Worm (Caenorhabditis elegans) whole organism, L1 larva: ENCODE results near the gene F59E12.1.

Experiments used
- C04F5.9 ChIP-seq: sonication (generic microtip); optimal IDR thresholded peaks from 2 replicates; lab custom pipeline; 2016; ENCODE audit warnings: missing genetic modification characterization, missing compliant biosample characterization
- C34B4.2 ChIP-seq: sonication (generic microtip); optimal IDR thresholded peaks from 2 replicates; lab custom pipeline; 2017; ENCODE audit warnings: mild to moderate bottlenecking, missing genetic modification characterization, missing compliant biosample characterization
- F16B12.6 ChIP-seq: fragments of 150-350 bp; optimal IDR thresholded peaks from 2 replicates; lab custom pipeline; 2014; ENCODE audit warnings: missing biosample characterization, missing genetic modification characterization
- Y116A8C.19 ChIP-seq: sonication (generic microtip); optimal IDR thresholded peaks from 2 replicates; lab custom pipeline; 2016; ENCODE audit warnings: missing compliant biosample characterization, missing genetic modification characterization, borderline replicate concordance
- blmp-1 ChIP-seq: fragments of 150-350 bp; optimal IDR thresholded peaks from 2 replicates; lab custom pipeline; 2014; ENCODE audit warnings: missing biosample characterization, missing genetic modification characterization
- ceh-63 ChIP-seq: fragments of 200-800 bp; sonication (Bioruptor generic); optimal IDR thresholded peaks from 2 replicates; lab custom pipeline; 2018; ENCODE audit warnings: mild to moderate bottlenecking, missing genetic modification characterization, missing compliant biosample characterization
- ceh-8 ChIP-seq: fragments of 200-800 bp; sonication (Bioruptor generic); optimal IDR thresholded peaks from 2 replicates; lab custom pipeline; 2018; ENCODE audit warnings: mild to moderate bottlenecking, missing genetic modification characterization, moderate library complexity, missing compliant biosample characterization
- ceh-88 ChIP-seq: fragments of 200-800 bp; sonication (Bioruptor generic); IDR thresholded peaks from 2 replicates; pipeline ENCODE4 v1.3.6; 2022; ENCODE audit warnings: missing genetic modification characterization, missing compliant biosample characterization
- ces-1 ChIP-seq: fragments of 150-350 bp; optimal IDR thresholded peaks from 2 replicates; lab custom pipeline; 2014; ENCODE audit warnings: missing biosample characterization, missing genetic modification reagents, missing genetic modification characterization
- dsc-1 ChIP-seq: sonication (generic microtip); optimal IDR thresholded peaks from 2 replicates; lab custom pipeline; 2016; ENCODE audit warnings: mild to moderate bottlenecking, missing genetic modification characterization, missing compliant biosample characterization
- egl-13 ChIP-seq: sonication (generic microtip); optimal IDR thresholded peaks from 2 replicates; lab custom pipeline; 2016; ENCODE audit warnings: missing genotype, missing genetic modification reagents, missing genetic modification characterization, missing compliant biosample characterization
- egl-27 ChIP-seq, 2 experiments: fragments of 150-350 bp in 1 of 2; sonication (generic microtip); optimal IDR thresholded peaks; 3 replicates each; lab custom pipeline; 2017 to 2018; ENCODE audit warnings: missing biosample characterization in 2 of 2, missing genetic modification characterization in 2 of 2, missing genetic modification reagents in 2 of 2
- elt-3 ChIP-seq, 6 experiments: fragments of 150-350 bp in 1 of 6; sonication (generic microtip); optimal IDR thresholded peaks; 2 replicates each; lab custom pipeline; 2017 to 2018; ENCODE audit warnings: missing biosample characterization in 6 of 6, missing genetic modification characterization in 6 of 6, inconsistent platforms in 1 of 6
- ets-5 ChIP-seq: fragments of 200-800 bp; sonication (Bioruptor generic); IDR thresholded peaks from 2 replicates; pipeline ENCODE4 v1.3.6; 2022; ENCODE audit warnings: missing genetic modification characterization, missing compliant biosample characterization
- fkh-8 ChIP-seq: sonication (generic microtip); optimal IDR thresholded peaks from 2 replicates; lab custom pipeline; 2016; ENCODE audit warnings: mild to moderate bottlenecking, missing genetic modification characterization, missing compliant biosample characterization
- fos-1 ChIP-seq: fragments of 150-350 bp; optimal IDR thresholded peaks from 2 replicates; lab custom pipeline; 2014; ENCODE audit warnings: missing biosample characterization, missing genetic modification characterization
- hpl-2 ChIP-seq: fragments of 150-350 bp; optimal IDR thresholded peaks from 2 replicates; lab custom pipeline; 2014; ENCODE audit warnings: missing biosample characterization, missing genetic modification reagents, missing genetic modification characterization
- jun-1 ChIP-seq: fragments of 150-350 bp; optimal IDR thresholded peaks from 2 replicates; lab custom pipeline; 2014; ENCODE audit warnings: missing biosample characterization, missing genetic modification reagents, missing genetic modification characterization
- lin-14 ChIP-seq: fragments of 200-800 bp; sonication (Bioruptor generic); optimal IDR thresholded peaks from 2 replicates; lab custom pipeline; 2018; ENCODE audit warnings: mild to moderate bottlenecking, missing genetic modification characterization, moderate library complexity, missing compliant biosample characterization
- lin-35 ChIP-seq, 2 experiments: fragments of 150-350 bp; optimal IDR thresholded peaks; 2 replicates each; lab custom pipeline; 2014; ENCODE audit warnings: missing biosample characterization in 2 of 2, missing genetic modification characterization in 2 of 2, missing genetic modification reagents in 2 of 2
- lin-39 ChIP-seq: fragments of 150-350 bp; optimal IDR thresholded peaks from 2 replicates; lab custom pipeline; 2014; ENCODE audit warnings: missing biosample characterization, missing genetic modification reagents, missing genetic modification characterization
- mab-9 ChIP-seq: fragments of 200-800 bp; sonication (Bioruptor generic); IDR thresholded peaks from 2 replicates; pipeline ENCODE4 v1.3.6; 2022; ENCODE audit warnings: missing genetic modification reagents, missing genetic modification characterization, missing compliant biosample characterization
- nhr-12 ChIP-seq: sonication (generic microtip); optimal IDR thresholded peaks from 2 replicates; lab custom pipeline; 2017; ENCODE audit warnings: missing biosample characterization, missing genetic modification characterization
- nhr-237 ChIP-seq: fragments of 150-350 bp; optimal IDR thresholded peaks from 2 replicates; lab custom pipeline; 2014; ENCODE audit warnings: missing biosample characterization, missing genetic modification characterization
- nhr-90 ChIP-seq: sonication (generic microtip); optimal IDR thresholded peaks from 2 replicates; lab custom pipeline; 2016; ENCODE audit warnings: mild to moderate bottlenecking, missing genetic modification characterization, missing compliant biosample characterization; ENCODE audit not compliant: poor library complexity
- pqm-1 ChIP-seq: sonication (generic microtip); optimal IDR thresholded peaks from 3 replicates; lab custom pipeline; 2017; ENCODE audit warnings: missing biosample characterization, missing genetic modification characterization
- skn-1 ChIP-seq: fragments of 150-350 bp; optimal IDR thresholded peaks from 2 replicates; lab custom pipeline; 2014; ENCODE audit warnings: missing biosample characterization, missing genetic modification characterization
- snu-23 ChIP-seq: sonication (generic microtip); optimal IDR thresholded peaks from 2 replicates; lab custom pipeline; 2016; ENCODE audit warnings: missing genetic modification characterization, missing compliant biosample characterization
- tbx-2 ChIP-seq: sonication (generic microtip); optimal IDR thresholded peaks from 2 replicates; lab custom pipeline; 2016; ENCODE audit warnings: missing genetic modification characterization, missing compliant biosample characterization
- tlp-1 ChIP-seq: fragments of 150-350 bp; optimal IDR thresholded peaks from 2 replicates; lab custom pipeline; 2014; ENCODE audit warnings: missing biosample characterization, missing genetic modification characterization
- unc-30 ChIP-seq: sonication (generic microtip); optimal IDR thresholded peaks from 2 replicates; lab custom pipeline; 2017; ENCODE audit warnings: missing biosample characterization, missing genetic modification characterization
- unc-86 ChIP-seq: sonication (generic microtip); optimal IDR thresholded peaks from 2 replicates; lab custom pipeline; 2016; ENCODE audit warnings: missing genetic modification characterization, missing compliant biosample characterization
- unc-98 ChIP-seq: fragments of 200-800 bp; sonication (Bioruptor generic); IDR thresholded peaks from 2 replicates; pipeline ENCODE4 v1.3.6; 2022; ENCODE audit warnings: missing genetic modification characterization, missing compliant biosample characterization
- vab-15 ChIP-seq: sonication (generic microtip); optimal IDR thresholded peaks from 2 replicates; lab custom pipeline; 2017; ENCODE audit warnings: missing genotype, mild to moderate bottlenecking, missing genetic modification characterization, missing compliant biosample characterization
- ztf-11 ChIP-seq, 2 experiments: sonication (generic microtip); optimal IDR thresholded peaks; 2 replicates each; lab custom pipeline; 2016 to 2017; ENCODE audit warnings: missing genetic modification characterization in 2 of 2, missing biosample characterization in 1 of 2, missing compliant biosample characterization in 1 of 2
- ztf-4 ChIP-seq: fragments of 150-350 bp; optimal IDR thresholded peaks from 2 replicates; lab custom pipeline; 2014; ENCODE audit warnings: missing biosample characterization, missing genetic modification characterization

F59E12.1 gene

DNA sequence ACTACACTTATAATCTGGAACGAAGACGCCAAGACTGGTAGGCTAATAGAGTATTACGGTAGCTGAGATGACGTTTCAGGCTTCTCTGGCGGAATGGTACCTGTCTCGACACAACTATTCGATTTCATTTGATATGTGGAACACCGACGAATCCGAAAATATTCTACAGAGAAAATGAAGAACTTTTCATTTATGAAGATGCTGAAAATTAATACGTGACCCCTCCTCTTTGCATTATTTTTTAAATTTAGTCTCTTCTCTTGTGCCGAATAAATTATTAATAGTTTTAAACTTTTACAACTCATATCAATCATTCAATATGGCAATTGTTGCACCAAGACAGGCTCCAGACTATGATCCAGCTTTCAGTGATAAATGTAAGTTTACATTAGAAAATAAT, 11.7 kb downstream of the F59E12.1 start, which contains the start of gene C25H3.16:
TSS of gene C25H3.16 (plus strand) at position 301 of the 400 bp plus-strand sequence.
- no peak for TF ChIP-seq nhr-237 (tag; lab: Kevin White, UChicago)
- no peak for TF ChIP-seq elt-3 (tag; optimal IDR thresholded peaks at IDR 0.05; lab: Kevin White, UChicago)
- no peak for TF ChIP-seq lin-39
- no peak for TF ChIP-seq lin-35 (GFP tag; optimal IDR thresholded peaks at IDR 0.05; lab: Kevin White, UChicago)

DNA sequence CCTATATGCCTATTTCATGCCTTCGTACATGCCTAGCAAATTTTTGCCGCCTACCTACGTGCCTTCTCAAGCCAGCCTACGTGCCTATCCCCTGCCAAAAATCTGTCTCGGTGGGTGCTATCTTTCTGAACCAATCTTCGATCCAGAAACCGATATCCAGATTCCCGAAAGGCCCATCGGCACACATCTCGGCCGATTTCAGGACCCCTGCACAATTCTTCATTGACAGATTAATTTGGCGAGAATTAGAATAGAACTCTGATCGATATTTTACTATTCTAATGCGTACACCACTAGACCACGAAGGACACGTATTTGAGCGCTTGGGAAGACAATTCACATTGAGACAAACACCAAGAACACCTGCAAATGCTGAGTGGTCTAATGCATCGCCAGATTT, 13.2 kb downstream of the F59E12.1 start:
- TF ChIP-seq C04F5.9 (tag; lab: Kevin White, UChicago) (no peak), Y116A8C.19 (tag; lab: Kevin White, UChicago) (no peak), hpl-2 (GFP tag; lab: Kevin White, UChicago) (no peak), snu-23 (GFP tag; lab: Kevin White, UChicago) (no peak), mab-9 (no peak)
- TF ChIP-seq, all 84 proteins: peak for 0

DNA sequence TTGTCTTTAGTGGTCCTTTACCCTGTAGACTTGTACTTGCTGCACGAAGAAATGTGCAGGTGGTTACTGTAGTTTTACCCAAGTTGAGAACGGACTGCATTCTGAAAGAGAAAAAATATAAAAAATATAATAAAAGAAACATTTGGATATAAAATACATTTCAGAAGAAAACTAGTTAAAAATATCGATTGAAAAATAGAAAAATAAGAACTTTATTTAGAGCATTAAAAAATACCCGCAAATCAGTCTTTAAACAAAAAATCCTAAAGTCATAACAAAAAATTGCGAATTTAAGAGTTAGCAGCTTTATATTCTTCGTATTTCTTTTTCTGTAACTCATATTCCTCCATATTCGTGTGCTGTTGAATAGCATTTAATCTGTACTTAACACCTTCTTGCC, 14.5 kb downstream of the F59E12.1 start, which contains the start of gene C25H3.7:
TSS of gene C25H3.7 (minus strand) at position 101 of the 400 bp plus-strand sequence.
- TF ChIP-seq pqm-1 (tag; lab: Kevin White, UChicago) (no peak), unc-98 (GFP tag; lab: Robert Waterston, UW) (no peak), vab-15 (tag; lab: Kevin White, UChicago) (no peak), dsc-1 (no peak), lin-14 (GFP tag; lab: Kevin White, UChicago) (no peak)
- TF ChIP-seq, all 84 proteins: peak for 0

DNA sequence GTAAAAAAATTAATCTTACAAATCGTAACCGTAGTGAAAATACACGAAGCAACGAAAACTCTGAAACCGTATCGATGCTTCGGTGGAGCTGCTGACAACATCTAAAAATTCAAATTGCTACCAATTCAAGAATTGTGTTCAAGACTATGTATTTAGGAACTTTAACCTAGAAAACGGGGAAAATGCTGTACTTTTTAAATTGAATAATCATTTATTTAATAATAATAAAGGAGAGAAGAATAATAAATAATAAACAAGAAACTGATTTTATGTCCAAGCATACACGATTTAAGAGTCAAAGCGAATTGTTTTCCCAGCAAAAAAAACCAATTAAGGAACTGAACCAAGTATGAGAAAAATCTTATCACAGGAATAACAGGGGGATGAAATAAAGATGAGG, 15.3 kb downstream of the F59E12.1 start, which contains the start of gene C25H3.17:
TSS of gene C25H3.17 (minus strand) at position 101 of the 400 bp plus-strand sequence.
- TF ChIP-seq nhr-90 (tag; lab: Kevin White, UChicago), result no peak
- no peak for TF ChIP-seq jun-1 (tag; lab: Kevin White, UChicago)
- TF ChIP-seq tlp-1, result no peak
- TF ChIP-seq unc-30 (tag; lab: Kevin White, UChicago), result no peak
- no peak for TF ChIP-seq ztf-11 (tag; optimal IDR thresholded peaks at IDR 0.05; lab: Kevin White, UChicago)
- TF ChIP-seq blmp-1, result no peak
- TF ChIP-seq unc-98 (GFP tag; lab: Robert Waterston, UW), result no peak
- TF ChIP-seq nhr-12 (tag; lab: Kevin White, UChicago), result no peak
- TF ChIP-seq egl-13, result no peak
- TF ChIP-seq tbx-2 (tag; lab: Kevin White, UChicago), result no peak
- TF ChIP-seq fkh-8 (tag; lab: Kevin White, UChicago), result no peak
- no peak for TF ChIP-seq ceh-88 (GFP tag; lab: Robert Waterston, UW)
- TF ChIP-seq egl-27 (tag; optimal IDR thresholded peaks at IDR 0.05; lab: Kevin White, UChicago), result no peak
- no peak for TF ChIP-seq Y116A8C.19 (tag; lab: Kevin White, UChicago)
- TF ChIP-seq ces-1 (GFP tag; lab: Kevin White, UChicago), result no peak
- no peak for TF ChIP-seq skn-1 (tag; lab: Kevin White, UChicago)

DNA sequence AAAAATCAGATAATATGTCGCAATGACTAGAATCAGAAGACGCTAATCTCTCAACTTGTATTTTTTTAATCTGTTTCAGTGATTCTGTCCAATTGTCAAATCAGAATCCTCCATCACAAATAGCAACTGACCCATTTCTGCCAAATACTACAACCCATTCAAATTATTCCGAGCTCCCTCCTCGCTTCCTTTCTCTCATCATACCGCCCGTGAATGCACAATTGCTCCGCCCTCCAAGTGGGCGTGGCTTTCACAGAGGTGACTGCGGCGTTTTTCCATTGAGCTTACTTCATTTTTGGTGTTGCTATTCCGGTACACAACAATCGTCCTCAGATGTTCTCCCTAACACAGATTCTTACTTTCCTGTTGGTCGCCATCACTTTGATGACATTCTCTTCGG, 26.4 kb downstream of the F59E12.1 start, which contains the start of gene flp-27:
TSS of gene flp-27 (plus strand) at position 301 of the 400 bp plus-strand sequence.
- TF ChIP-seq C04F5.9 (tag; lab: Kevin White, UChicago) (no peak), ceh-8 (GFP tag; lab: Kevin White, UChicago) (no peak), fos-1 (tag; lab: Kevin White, UChicago) (no peak), lin-14 (GFP tag; lab: Kevin White, UChicago) (no peak), ces-1 (GFP tag; lab: Kevin White, UChicago) (no peak), ceh-63 (GFP tag; lab: Kevin White, UChicago) (no peak), ets-5 (no peak), tbx-2 (tag; lab: Kevin White, UChicago) (no peak), unc-86 (tag; lab: Kevin White, UChicago) (no peak), lin-35 (GFP tag; optimal IDR thresholded peaks at IDR 0.05; lab: Kevin White, UChicago) (no peak), egl-13 (no peak), ztf-4 (tag; lab: Kevin White, UChicago) (no peak), C34B4.2 (no peak), F16B12.6 (tag; lab: Kevin White, UChicago) (no peak)
- TF ChIP-seq, all 84 proteins: peak for 0
